Worm (Caenorhabditis elegans) whole organism, L1 larva: ENCODE measurements around the gene Y55B1AR.4.

Source experiments
- ama-1 ChIP-seq: fragments of 150-350 bp; optimal IDR thresholded peaks from 2 replicates; lab custom pipeline; 2014
- ceh-82 ChIP-seq, 3 experiments: fragments of 150-350 bp in 1 of 3; sonication (generic microtip) in 2 of 3; optimal IDR thresholded peaks; 2 replicates each; lab custom pipeline; 2014 to 2017; ENCODE audit warnings: missing biosample characterization in 3 of 3, missing genetic modification characterization in 3 of 3
- ceh-90 ChIP-seq: sonication (generic microtip); optimal IDR thresholded peaks from 2 replicates; lab custom pipeline; 2016; ENCODE audit warnings: missing genetic modification characterization, missing compliant biosample characterization
- ets-5 ChIP-seq: fragments of 200-800 bp; sonication (Bioruptor generic); IDR thresholded peaks from 2 replicates; pipeline ENCODE4 v1.3.6; 2022; ENCODE audit warnings: missing genetic modification characterization, missing compliant biosample characterization
- fos-1 ChIP-seq: fragments of 150-350 bp; optimal IDR thresholded peaks from 2 replicates; lab custom pipeline; 2014; ENCODE audit warnings: missing biosample characterization, missing genetic modification characterization
- jun-1 ChIP-seq: fragments of 150-350 bp; optimal IDR thresholded peaks from 2 replicates; lab custom pipeline; 2014; ENCODE audit warnings: missing biosample characterization, missing genetic modification reagents, missing genetic modification characterization
- nhr-12 ChIP-seq: sonication (generic microtip); optimal IDR thresholded peaks from 2 replicates; lab custom pipeline; 2017; ENCODE audit warnings: missing biosample characterization, missing genetic modification characterization
- nhr-71 ChIP-seq: sonication (generic microtip); optimal IDR thresholded peaks from 2 replicates; lab custom pipeline; 2016; ENCODE audit warnings: mild to moderate bottlenecking, missing genetic modification characterization, moderate library complexity, missing compliant biosample characterization
- nhr-77 ChIP-seq: fragments of 150-350 bp; optimal IDR thresholded peaks from 2 replicates; lab custom pipeline; 2014; ENCODE audit warnings: missing biosample characterization, missing genetic modification characterization
- pqm-1 ChIP-seq: sonication (generic microtip); optimal IDR thresholded peaks from 3 replicates; lab custom pipeline; 2017; ENCODE audit warnings: missing biosample characterization, missing genetic modification characterization
- snpc-4 ChIP-seq: fragments of 150-350 bp; optimal IDR thresholded peaks from 2 replicates; lab custom pipeline; 2014; ENCODE audit warnings: missing biosample characterization, missing genetic modification characterization
- xbp-1 ChIP-seq: sonication (generic microtip); optimal IDR thresholded peaks from 2 replicates; lab custom pipeline; 2016; ENCODE audit warnings: missing genetic modification characterization, missing compliant biosample characterization
- zag-1 ChIP-seq: fragments of 150-350 bp; optimal IDR thresholded peaks from 2 replicates; lab custom pipeline; 2014; ENCODE audit warnings: missing biosample characterization, missing genetic modification characterization

ce11 chrIII:654365-654764 lies 49.0 kb upstream of the Y55B1AR.4 start:
- TF ChIP-seq nhr-71 (no peak), ceh-82 (tag; optimal IDR thresholded peaks at IDR 0.05; lab: Kevin White, UChicago) (no peak), zag-1 (no peak), nhr-77 (no peak), ceh-90 (no peak), jun-1 (tag; lab: Kevin White, UChicago) (no peak), snpc-4 (tag; lab: Kevin White, UChicago) (no peak), nhr-12 (tag; lab: Kevin White, UChicago) (no peak), fos-1 (tag; lab: Kevin White, UChicago) (no peak), xbp-1 (tag; lab: Kevin White, UChicago) (no peak), ets-5 (GFP tag; lab: Robert Waterston, UW) (no peak), pqm-1 (tag; lab: Kevin White, UChicago) (no peak), ama-1 (lab: Kevin White, UChicago) (no peak)
